Fruit fly (Drosophila melanogaster): Measurements from ENCODE around the gene inaF-A.

The inaF-A gene

dm6 chrX:11715937-11716730, 17.6 kb downstream of the inaF-A start:
- peak; percentile 91 for TF ChIP-seq HLH106 (tag; optimal IDR thresholded peaks at IDR 0.05)
- peak; percentile 88 for TF ChIP-seq rgr (GFP tag; optimal IDR thresholded peaks at IDR 0.05)
- no peak for TF ChIP-seq pan (optimal IDR thresholded peaks at IDR 0.05)
- TF ChIP-seq h (GFP tag; optimal IDR thresholded peaks at IDR 0.05) = peak; percentile 90
- TF ChIP-seq Jra (GFP tag; optimal IDR thresholded peaks at IDR 0.05) = no peak
- TF ChIP-seq Rel (GFP tag; optimal IDR thresholded peaks at IDR 0.05) = peak; percentile 84
- peak; percentile 52 for TF ChIP-seq Rel (tag; optimal IDR thresholded peaks at IDR 0.05)
- peak; percentile 81 for TF ChIP-seq tai (GFP tag; optimal IDR thresholded peaks at IDR 0.05)
- no peak for TF ChIP-seq Dfd (GFP tag; optimal IDR thresholded peaks at IDR 0.05)
- TF ChIP-seq GATAd (GFP tag; optimal IDR thresholded peaks at IDR 0.05) = no peak
- TF ChIP-seq dl (GFP tag; optimal IDR thresholded peaks at IDR 0.05; ENCODE audit: insufficient read depth in 1 of 2, partially characterized antibody in 2 of 2) = no peak
- peak; percentile 83 for TF ChIP-seq Hr83 (GFP tag; optimal IDR thresholded peaks at IDR 0.05; ENCODE audit: poor library complexity, severe bottlenecking)
- TF ChIP-seq Sp1 (GFP tag; optimal IDR thresholded peaks at IDR 0.05) = peak; percentile 88
- peak; percentile 77 for TF ChIP-seq sv (GFP tag; optimal IDR thresholded peaks at IDR 0.05)
- TF ChIP-seq Myc (optimal IDR thresholded peaks at IDR 0.05) = no peak
- peak; percentile 76 for TF ChIP-seq Hnf4 (GFP tag; optimal IDR thresholded peaks at IDR 0.05)
- peak; percentile 82 for TF ChIP-seq fru (GFP tag; optimal IDR thresholded peaks at IDR 0.05)
- TF ChIP-seq ey (GFP tag; optimal IDR thresholded peaks at IDR 0.05) = peak; percentile 84
- peak; percentile 97 for TF ChIP-seq woc (GFP tag; optimal IDR thresholded peaks at IDR 0.05)
- peak; percentile 29 for TF ChIP-seq brk (GFP tag; optimal IDR thresholded peaks at IDR 0.05)
- peak; percentile 98 for TF ChIP-seq psq (GFP tag; optimal IDR thresholded peaks at IDR 0.05)
- TF ChIP-seq CG32264 (GFP tag; optimal IDR thresholded peaks at IDR 0.05) = peak; percentile 78
- no peak for TF ChIP-seq jim (GFP tag; optimal IDR thresholded peaks at IDR 0.05)
- TF ChIP-seq foxo (GFP tag; optimal IDR thresholded peaks at IDR 0.05) = peak; percentile 48 to 89
- TF ChIP-seq CrebA (GFP tag; optimal IDR thresholded peaks at IDR 0.05; ENCODE audit: borderline replicate concordance) = no peak
- no peak for TF ChIP-seq Mio (GFP tag; optimal IDR thresholded peaks at IDR 0.05)
- peak; percentile 66 for TF ChIP-seq CG9705 (GFP tag; optimal IDR thresholded peaks at IDR 0.05)
- TF ChIP-seq lola (GFP tag; optimal IDR thresholded peaks at IDR 0.05) = no peak
- TF ChIP-seq N (GFP tag; optimal IDR thresholded peaks at IDR 0.05) = no peak
- TF ChIP-seq Abd-B (GFP tag; optimal IDR thresholded peaks at IDR 0.05) = no peak
- TF ChIP-seq usp (GFP tag; optimal IDR thresholded peaks at IDR 0.05) = no peak
- peak; percentile 54 for TF ChIP-seq dsf (GFP tag; optimal IDR thresholded peaks at IDR 0.05; ENCODE audit: borderline replicate concordance)
- peak; percentile 87 for TF ChIP-seq sage (GFP tag; optimal IDR thresholded peaks at IDR 0.05)
- no peak for TF ChIP-seq Dif (GFP tag; optimal IDR thresholded peaks at IDR 0.05; ENCODE audit: partially characterized antibody)
- peak; percentile 84 for TF ChIP-seq dmrt93B (GFP tag; optimal IDR thresholded peaks at IDR 0.05)
- TF ChIP-seq br (GFP tag; optimal IDR thresholded peaks at IDR 0.05) = peak; percentile 89
- no peak for TF ChIP-seq Vsx2 (GFP tag; optimal IDR thresholded peaks at IDR 0.05; ENCODE audit: partially characterized antibody)
- TF ChIP-seq OdsH (GFP tag; optimal IDR thresholded peaks at IDR 0.05) = peak; percentile 80
- TF ChIP-seq Hr78 (GFP tag; optimal IDR thresholded peaks at IDR 0.05) = no peak

dm6 chrX:11715263-11715659, 18.4 kb downstream of the inaF-A start, which contains the start of gene Amun:
Amun (minus strand) TSS chrX:11715565.
- TF ChIP-seq h (GFP tag; optimal IDR thresholded peaks at IDR 0.05) (peak; percentile 59), OdsH (GFP tag; optimal IDR thresholded peaks at IDR 0.05) (peak; percentile 40), Hnf4 (GFP tag; optimal IDR thresholded peaks at IDR 0.05) (peak; percentile 61), psq (GFP tag; optimal IDR thresholded peaks at IDR 0.05) (no peak), Vsx2 (GFP tag; optimal IDR thresholded peaks at IDR 0.05; ENCODE audit: partially characterized antibody) (no peak), CG9705 (GFP tag; optimal IDR thresholded peaks at IDR 0.05) (peak; percentile 1), fru (GFP tag; optimal IDR thresholded peaks at IDR 0.05) (peak; percentile 64), Sp1 (GFP tag; optimal IDR thresholded peaks at IDR 0.05) (peak; percentile 58), Jra (GFP tag; optimal IDR thresholded peaks at IDR 0.05) (peak; percentile 45), foxo (GFP tag; optimal IDR thresholded peaks at IDR 0.05) (peak in 1 of 2 experiments; percentile 57), HLH106 (tag; optimal IDR thresholded peaks at IDR 0.05) (peak; percentile 54), Rel (GFP tag; optimal IDR thresholded peaks at IDR 0.05) (peak; percentile 11), Rel (tag; optimal IDR thresholded peaks at IDR 0.05) (no peak), GATAd (GFP tag; optimal IDR thresholded peaks at IDR 0.05) (no peak), woc (GFP tag; optimal IDR thresholded peaks at IDR 0.05) (peak; percentile 70), Hr83 (GFP tag; optimal IDR thresholded peaks at IDR 0.05; ENCODE audit: poor library complexity, severe bottlenecking) (peak; percentile 68), CG32264 (GFP tag; optimal IDR thresholded peaks at IDR 0.05) (no peak), ey (GFP tag; optimal IDR thresholded peaks at IDR 0.05) (peak; percentile 49), Hr78 (GFP tag; optimal IDR thresholded peaks at IDR 0.05) (no peak), tai (GFP tag; optimal IDR thresholded peaks at IDR 0.05) (no peak), br (GFP tag; optimal IDR thresholded peaks at IDR 0.05) (peak; percentile 5)

All from whole organism, wandering third instar larva.